Worm (Caenorhabditis elegans) whole organism, dauer: ENCODE data around the gene ZK1236.5.

Experiments used
- unc-62 ChIP-seq: sonication (generic microtip); optimal IDR thresholded peaks from 2 replicates; lab custom pipeline; 2017; ENCODE audit warnings: missing biosample characterization, missing genetic modification reagents, missing genetic modification characterization

Gene ZK1236.5

ce11 chrIII:8437763-8438414 lies 5.9 kb upstream of the ZK1236.5 start:
- TF ChIP-seq unc-62 (GFP tag; lab: Kevin White, UChicago) = no peak

DNA sequence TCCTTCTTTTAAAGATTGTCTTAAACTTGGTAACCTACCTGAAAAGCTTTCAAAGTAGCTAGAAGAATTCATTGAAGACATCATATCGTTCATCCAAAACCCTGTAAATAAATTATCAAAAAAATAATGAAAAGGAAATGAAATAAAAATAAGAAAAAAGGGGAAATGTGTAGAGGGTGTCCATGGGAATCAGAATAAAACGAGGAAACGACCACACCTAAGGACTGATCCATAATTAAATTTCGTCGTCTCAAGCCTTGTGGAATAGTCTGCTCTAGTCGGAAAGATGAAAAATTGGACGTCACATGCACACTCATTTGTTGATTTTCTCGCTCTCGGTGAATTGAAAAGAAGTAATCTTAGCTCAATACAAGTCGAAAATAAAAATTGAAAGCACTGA lies 3.1 kb upstream of the ZK1236.5 start, which contains the start of gene ZK1236.9:
Gene ZK1236.9 (minus strand): TSS at position 101 of the 400 bp plus-strand sequence.
- TF ChIP-seq unc-62 (GFP tag; lab: Kevin White, UChicago) = no peak

- TF ChIP-seq unc-62 (GFP tag; lab: Kevin White, UChicago) = no peak
These were observed 2.5 kb downstream of the ZK1236.5 start for ce11 chrIII:8429497-8429896.

ce11 chrIII:8429035-8429434 lies 3.0 kb downstream of the ZK1236.5 start, which contains the start of gene ZK1236.1:
ZK1236.1 (plus strand) TSS chrIII:8429297.
- no peak for TF ChIP-seq unc-62 (GFP tag; lab: Kevin White, UChicago)

DNA sequence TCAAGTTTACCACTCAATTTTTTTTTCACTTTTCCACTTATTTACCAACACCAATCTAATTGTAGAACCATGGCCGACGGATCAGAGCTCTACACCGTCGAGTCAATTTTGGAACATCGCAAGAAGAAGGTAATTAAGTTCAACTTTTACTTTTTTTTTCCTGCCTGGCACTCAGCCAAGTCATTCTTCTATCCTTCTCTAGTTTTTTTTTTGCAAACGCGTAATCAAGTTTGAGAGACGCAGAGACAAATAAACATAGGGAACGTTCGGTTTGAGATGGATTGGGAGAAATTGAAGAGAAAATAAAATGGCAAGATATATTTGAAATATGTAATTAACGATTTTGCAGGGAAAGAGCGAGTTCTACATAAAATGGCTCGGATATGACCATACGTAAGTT lies 5.7 kb downstream of the ZK1236.5 start, which contains the start of gene cec-1:
Gene cec-1 (plus strand): TSS at position 63 of the 400 bp plus-strand sequence.
- TF ChIP-seq unc-62 (GFP tag; lab: Kevin White, UChicago) = no peak

DNA sequence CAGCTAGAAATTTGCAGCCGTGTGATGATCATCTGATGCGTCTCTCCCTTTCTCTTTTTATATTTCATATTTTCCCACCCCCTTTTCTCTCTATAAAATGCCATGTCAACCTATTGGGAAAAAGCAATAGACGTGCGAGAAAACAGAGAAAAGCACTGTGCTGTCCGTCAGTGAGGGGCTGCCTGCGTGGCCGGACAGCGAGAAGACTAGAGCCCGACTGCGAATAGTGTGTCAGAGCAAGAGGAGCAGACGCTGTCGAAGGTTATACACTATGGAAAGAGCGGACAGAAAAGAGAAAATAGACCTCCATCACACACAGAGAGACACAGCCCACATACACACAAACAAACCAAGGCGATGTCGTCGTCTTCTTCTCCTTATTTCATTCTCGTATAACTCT lies 6.9 kb downstream of the ZK1236.5 start:
- no peak for TF ChIP-seq unc-62 (GFP tag; lab: Kevin White, UChicago)

- TF ChIP-seq unc-62 (GFP tag; lab: Kevin White, UChicago) = no peak
These were observed 14.1 kb downstream of the ZK1236.5 start, which contains the start of gene sor-1 for ce11 chrIII:8417968-8418267. sor-1 (plus strand) TSS chrIII:8418168.

- no peak for TF ChIP-seq unc-62 (GFP tag; lab: Kevin White, UChicago)
These were observed 14.6 kb downstream of the ZK1236.5 start for ce11 chrIII:8417192-8417967.

DNA sequence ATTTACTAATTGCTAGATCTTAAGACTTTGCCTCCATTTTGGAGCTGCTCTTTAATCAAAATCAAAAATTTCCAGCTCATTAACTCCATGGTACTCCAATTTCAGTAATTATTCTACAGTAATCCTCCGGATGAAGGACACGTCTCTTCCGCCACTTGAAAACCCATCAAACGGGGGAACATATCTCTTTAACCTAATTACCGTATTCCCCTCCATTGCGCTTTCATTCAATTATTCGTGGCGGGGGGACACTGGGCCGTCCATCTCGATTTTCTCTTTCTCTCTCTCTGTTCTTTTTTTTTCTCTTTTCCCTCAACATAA lies 15.2 kb downstream of the ZK1236.5 start:
- no peak for TF ChIP-seq unc-62 (GFP tag; lab: Kevin White, UChicago)

- TF ChIP-seq unc-62 (GFP tag; lab: Kevin White, UChicago) = no peak
These were observed 18.5 kb downstream of the ZK1236.5 start for ce11 chrIII:8413501-8413900.

- TF ChIP-seq unc-62 (GFP tag; lab: Kevin White, UChicago) = no peak
These were observed 20.0 kb downstream of the ZK1236.5 start for ce11 chrIII:8411976-8412375.

- TF ChIP-seq unc-62 (GFP tag; lab: Kevin White, UChicago) = no peak
These were observed 21.3 kb downstream of the ZK1236.5 start for ce11 chrIII:8410747-8411146.

DNA sequence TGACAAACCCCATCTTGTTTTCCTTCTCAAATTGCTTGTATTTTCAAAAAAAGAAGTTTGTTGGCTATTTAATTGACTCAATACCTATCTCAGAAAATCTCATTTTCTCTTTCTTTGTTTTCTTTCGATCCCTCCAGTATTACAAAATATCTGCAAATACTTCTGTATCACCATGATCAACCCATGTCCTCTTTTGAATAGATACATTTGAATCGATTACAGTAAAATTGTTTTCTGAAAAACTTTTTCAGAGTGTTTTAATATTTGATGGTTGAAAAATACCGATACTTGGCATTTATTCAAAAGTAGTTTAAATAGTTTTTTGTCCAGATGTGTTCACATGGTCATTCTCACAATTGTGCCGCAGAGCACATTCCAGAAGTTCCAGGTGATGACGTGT lies 22.8 kb downstream of the ZK1236.5 start, which contains the start of gene ZK353.9:
Gene ZK353.9 (plus strand): TSS at position 331 of the 400 bp plus-strand sequence.
- no peak for TF ChIP-seq unc-62 (GFP tag; lab: Kevin White, UChicago)

DNA sequence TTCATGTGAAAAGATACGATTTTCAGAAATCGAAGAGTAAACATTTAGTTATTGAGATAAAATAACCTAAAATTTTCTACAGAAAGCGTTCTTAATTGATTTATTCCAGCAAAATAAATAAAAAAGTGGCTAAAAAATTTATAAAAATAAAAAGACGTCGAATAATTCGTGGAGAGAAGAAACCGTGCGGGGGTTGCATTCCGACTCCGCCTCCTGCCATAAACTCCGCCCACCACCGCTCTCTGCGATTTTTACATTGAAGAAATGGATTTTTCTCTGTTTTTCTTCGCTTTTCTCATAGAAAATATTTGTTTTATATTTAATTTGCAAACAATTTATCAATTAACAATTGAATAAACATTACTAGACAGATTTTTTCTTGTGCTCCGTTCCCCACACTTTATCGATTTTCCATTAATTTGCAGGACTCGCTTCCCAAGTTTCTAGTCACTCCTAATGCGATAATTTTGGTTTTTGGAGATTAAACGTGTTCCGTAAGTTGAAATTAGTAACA lies 26.5 kb downstream of the ZK1236.5 start, which contains the start of the genes ubxn-4 and cyy-1:
Gene ubxn-4 (minus strand): TSS at position 114 of the 514 bp plus-strand sequence.
Gene cyy-1 (plus strand): TSS at position 426 of the 514 bp plus-strand sequence.
- TF ChIP-seq unc-62 (GFP tag; lab: Kevin White, UChicago) = no peak

DNA sequence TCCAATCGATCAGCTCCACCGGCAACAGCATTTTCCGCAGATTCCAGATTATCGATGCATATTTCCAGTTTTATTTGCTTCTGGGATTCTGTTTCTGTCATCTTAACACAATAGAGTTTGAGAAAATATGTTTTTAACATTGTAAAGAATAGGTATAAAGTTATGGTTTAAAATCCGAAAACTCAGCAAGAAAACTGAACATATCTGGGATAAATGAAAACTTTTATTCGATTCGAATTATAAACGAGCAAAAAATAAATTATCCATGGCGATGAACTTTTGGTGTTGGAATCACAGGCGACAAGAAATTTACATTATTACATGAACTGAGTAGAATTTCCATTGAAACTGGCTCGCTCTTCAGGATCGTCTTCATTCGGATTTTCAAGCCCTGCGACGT lies 28.5 kb downstream of the ZK1236.5 start, which contains the start of gene cutc-1:
Gene cutc-1 (minus strand): TSS at position 101 of the 400 bp plus-strand sequence.
- TF ChIP-seq unc-62 (GFP tag; lab: Kevin White, UChicago) = no peak

DNA sequence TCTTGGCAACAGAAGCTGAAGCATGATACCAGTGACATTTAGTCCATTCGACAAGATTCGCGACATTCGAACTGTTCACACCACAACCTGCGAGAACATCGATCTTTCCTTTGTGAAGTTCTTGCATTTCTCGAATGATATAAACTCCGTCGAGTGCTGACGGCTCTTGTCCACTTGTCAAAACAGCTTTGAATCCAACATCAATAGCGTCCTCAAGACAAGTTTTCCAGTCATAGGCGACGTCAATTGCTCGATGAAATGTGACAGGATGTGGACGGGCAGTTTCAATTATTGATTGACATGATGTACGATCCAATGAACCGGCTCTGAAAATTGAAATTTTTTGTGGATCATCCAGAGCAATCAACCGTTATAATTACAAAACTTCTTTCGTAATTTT lies 29.4 kb downstream of the ZK1236.5 start:
- no peak for TF ChIP-seq unc-62 (GFP tag; lab: Kevin White, UChicago)
